Worm (Caenorhabditis elegans) whole organism, mixed stage, embryonic: ENCODE data around the gene C45H4.21.

ENCODE experiments used
- bed-3 ChIP-seq: fragments of 200-800 bp; sonication (Bioruptor generic); optimal IDR thresholded peaks from 3 replicates; lab custom pipeline; 2018; ENCODE audit warnings: mild to moderate bottlenecking, missing genetic modification characterization, moderate library complexity, missing compliant biosample characterization
- ces-1 ChIP-seq: fragments of 150-350 bp; optimal IDR thresholded peaks from 2 replicates; lab custom pipeline; 2014; ENCODE audit warnings: missing biosample characterization, missing genetic modification reagents, missing genetic modification characterization
- ztf-11 ChIP-seq: fragments of 150-350 bp; optimal IDR thresholded peaks from 2 replicates; lab custom pipeline; 2014; ENCODE audit warnings: missing biosample characterization, missing genetic modification characterization

ce11 chrV:2146795-2147194, 2.5 kb downstream of the C45H4.21 start, which contains the start of gene srbc-20:
- no peak for TF ChIP-seq ztf-11 (tag; lab: Kevin White, UChicago)
- no peak for TF ChIP-seq ces-1 (GFP tag; lab: Kevin White, UChicago)
- TF ChIP-seq bed-3 = no peak
